Worm (Caenorhabditis elegans) whole organism, L1 larva: ENCODE data around the gene C03A3.3.

Experiments
- dpl-1 ChIP-seq, 3 experiments: fragments of 150-350 bp in 2 of 3; sonication (generic microtip) in 1 of 3; optimal IDR thresholded peaks; 2 replicates each; lab custom pipeline; 2014 to 2017; ENCODE audit warnings: missing biosample characterization in 3 of 3, missing genetic modification characterization in 3 of 3, missing genetic modification reagents in 3 of 3
- elt-2 ChIP-seq: sonication (generic microtip); optimal IDR thresholded peaks from 2 replicates; lab custom pipeline; 2016; ENCODE audit warnings: missing genetic modification characterization, mild to moderate bottlenecking, inconsistent platforms, missing compliant biosample characterization, missing genetic modification reagents
- mef-2 ChIP-seq: fragments of 150-350 bp; optimal IDR thresholded peaks from 2 replicates; lab custom pipeline; 2014; ENCODE audit warnings: missing biosample characterization, missing genetic modification characterization
- nhr-11 ChIP-seq: fragments of 150-350 bp; optimal IDR thresholded peaks from 2 replicates; lab custom pipeline; 2014; ENCODE audit warnings: missing biosample characterization, missing genetic modification characterization
- unc-86 ChIP-seq: sonication (generic microtip); optimal IDR thresholded peaks from 2 replicates; lab custom pipeline; 2016; ENCODE audit warnings: missing genetic modification characterization, missing compliant biosample characterization

DNA sequence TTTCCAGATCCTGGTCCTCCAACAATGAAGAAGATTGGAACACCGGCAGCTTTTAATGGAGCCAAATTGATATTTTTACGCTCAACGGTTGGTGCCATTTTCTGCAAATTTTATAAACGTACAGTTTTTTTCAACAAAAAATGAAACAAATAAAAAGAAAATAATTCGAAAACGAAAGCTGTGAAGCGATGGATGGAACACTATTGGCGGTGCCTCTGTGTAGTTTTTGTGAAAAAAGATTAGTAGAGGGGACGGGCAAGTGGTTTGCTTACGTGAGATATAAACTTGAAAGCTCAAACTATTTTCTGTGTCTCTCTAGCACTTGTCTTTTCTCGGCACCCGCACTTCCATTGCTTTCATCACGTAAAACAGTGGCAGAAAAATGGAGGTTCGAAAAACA is 18.7 kb upstream of the C03A3.3 start, which contains the start of gene F38B2.4:
- TF ChIP-seq dpl-1 (GFP tag; optimal IDR thresholded peaks at IDR 0.05; lab: Kevin White, UChicago) (no peak), nhr-11 (tag; lab: Kevin White, UChicago) (no peak), unc-86 (tag; lab: Kevin White, UChicago) (no peak), mef-2 (tag; lab: Kevin White, UChicago) (no peak), elt-2 (tag; lab: Kevin White, UChicago) (no peak)
